Worm (Caenorhabditis elegans) whole organism, L4/young adult: ENCODE results near the gene pqn-70.

Experiments used
- W03F9.2 ChIP-seq: fragments of 150-350 bp; optimal IDR thresholded peaks from 2 replicates; lab custom pipeline; 2014; ENCODE audit warnings: missing biosample characterization, missing genetic modification characterization
- him-1 ChIP-seq: sonication (generic microtip); optimal IDR thresholded peaks from 2 replicates; lab custom pipeline; 2016; ENCODE audit warnings: missing genotype, missing genetic modification reagents, missing genetic modification characterization, missing compliant biosample characterization

DNA sequence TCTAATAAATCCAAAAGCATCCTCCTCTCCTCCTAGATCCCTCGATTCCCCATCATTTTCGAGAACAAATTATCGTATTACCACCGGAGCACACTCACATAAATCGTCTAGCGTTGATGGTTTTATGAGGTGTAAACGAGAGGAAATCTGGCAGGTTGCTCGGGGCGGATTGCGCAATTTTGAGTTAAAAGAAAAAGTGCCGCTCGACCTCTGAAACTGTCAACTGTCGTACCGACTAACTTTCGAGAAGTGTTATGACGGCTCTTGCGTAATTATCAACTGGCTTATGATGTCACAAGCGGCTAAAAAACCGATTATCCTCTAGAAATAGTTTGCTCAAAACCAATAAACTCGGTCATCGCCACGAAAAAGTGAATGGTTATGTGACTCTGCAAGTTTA lies 22.0 kb downstream of the pqn-70 start:
- TF ChIP-seq W03F9.2 (tag; lab: Kevin White, UChicago) (no peak), him-1 (tag; lab: Kevin White, UChicago) (no peak)
